Fruit fly (Drosophila melanogaster) whole organism, prepupa: Measurements from ENCODE around the gene CG2983.

Source experiments
- Blimp-1 ChIP-seq: fragments of 200-800 bp; sonication (Bioruptor generic); optimal IDR thresholded peaks from 3 replicates; lab custom pipeline; 2017; ENCODE audit warnings: missing biosample characterization, missing genetic modification characterization, mild to moderate bottlenecking, moderate library complexity, missing genetic modification reagents
- CG10631 ChIP-seq: fragments of 200-800 bp; sonication (Bioruptor generic); optimal IDR thresholded peaks from 2 replicates; lab custom pipeline; 2016; ENCODE audit warnings: missing biosample characterization, missing genetic modification characterization
- CG11294 ChIP-seq: fragments of 200-800 bp; sonication (Bioruptor generic); IDR thresholded peaks from 2 replicates; pipeline ENCODE4 v1.3.6; 2022; ENCODE audit warnings: missing biosample characterization, missing genetic modification characterization
- CG11762 ChIP-seq: fragments of 200-800 bp; sonication (Bioruptor generic); optimal IDR thresholded peaks from 3 replicates; lab custom pipeline; 2016; ENCODE audit warnings: missing biosample characterization, missing genetic modification characterization; ENCODE audit not compliant: insufficient read depth
- CG1621 ChIP-seq: fragments of 200-800 bp; sonication (Bioruptor generic); optimal IDR thresholded peaks from 3 replicates; lab custom pipeline; 2018; ENCODE audit warnings: missing biosample characterization, mild to moderate bottlenecking, missing genetic modification characterization
- CG3032 ChIP-seq: fragments of 200-800 bp; optimal IDR thresholded peaks from 2 replicates; lab custom pipeline; 2019; ENCODE audit warnings: missing biosample characterization, mild to moderate bottlenecking, missing genetic modification characterization, moderate library complexity
- CG31627 ChIP-seq: fragments of 200-800 bp; sonication (Bioruptor generic); optimal IDR thresholded peaks from 3 replicates; lab custom pipeline; 2016; ENCODE audit warnings: missing biosample characterization, missing genetic modification characterization
- CG32006 ChIP-seq: fragments of 200-800 bp; sonication (Bioruptor generic); optimal IDR thresholded peaks from 3 replicates; lab custom pipeline; 2017; ENCODE audit warnings: missing biosample characterization, mild to moderate bottlenecking, missing genetic modification characterization
- CG3919 ChIP-seq: fragments of 200-800 bp; sonication (Bioruptor generic); optimal IDR thresholded peaks from 3 replicates; lab custom pipeline; 2016; ENCODE audit warnings: missing biosample characterization, missing genetic modification characterization
- CG4318 ChIP-seq: fragments of 200-800 bp; sonication (Bioruptor generic); optimal IDR thresholded peaks from 3 replicates; lab custom pipeline; 2017; ENCODE audit warnings: missing biosample characterization, mild to moderate bottlenecking, missing genetic modification characterization
- CG6163 ChIP-seq: fragments of 200-800 bp; sonication (Bioruptor generic); IDR thresholded peaks from 3 replicates; pipeline ENCODE4 v1.3.6; 2022; ENCODE audit warnings: missing biosample characterization, missing genetic modification characterization
- CG6276 ChIP-seq: fragments of 200-800 bp; sonication (Bioruptor generic); optimal IDR thresholded peaks from 2 replicates; lab custom pipeline; 2017; ENCODE audit warnings: missing biosample characterization, mild to moderate bottlenecking, missing genetic modification characterization
- CG6792 ChIP-seq: fragments of 200-800 bp; sonication (Bioruptor generic); optimal IDR thresholded peaks from 3 replicates; lab custom pipeline; 2016; ENCODE audit warnings: missing biosample characterization, missing genetic modification characterization
- CG6808 ChIP-seq: fragments of 200-800 bp; sonication (Bioruptor generic); optimal IDR thresholded peaks from 3 replicates; lab custom pipeline; 2017; ENCODE audit warnings: missing biosample characterization, missing genetic modification characterization, mild to moderate bottlenecking, moderate library complexity, missing genetic modification reagents
- CG6854 ChIP-seq: fragments of 200-800 bp; sonication (Bioruptor generic); optimal IDR thresholded peaks from 2 replicates; lab custom pipeline; 2017; ENCODE audit warnings: missing biosample characterization, mild to moderate bottlenecking, missing genetic modification characterization
- CG7368 ChIP-seq: fragments of 200-800 bp; sonication (Bioruptor generic); optimal IDR thresholded peaks from 3 replicates; lab custom pipeline; 2016; ENCODE audit warnings: missing biosample characterization, missing genetic modification characterization
- CG8119 ChIP-seq: fragments of 200-800 bp; sonication (Bioruptor generic); IDR thresholded peaks from 3 replicates; pipeline ENCODE4 v1.3.6; 2022; ENCODE audit warnings: missing biosample characterization, missing genetic modification characterization
- CG8319 ChIP-seq: fragments of 200-800 bp; sonication (Bioruptor generic); optimal IDR thresholded peaks from 3 replicates; lab custom pipeline; 2016; ENCODE audit warnings: missing biosample characterization, missing genetic modification characterization
- CG8632 ChIP-seq: fragments of 200-800 bp; sonication (Bioruptor generic); optimal IDR thresholded peaks from 3 replicates; lab custom pipeline; 2016; ENCODE audit warnings: missing biosample characterization, missing genetic modification characterization
- CG9139 ChIP-seq: fragments of 200-800 bp; sonication (Bioruptor generic); optimal IDR thresholded peaks from 3 replicates; lab custom pipeline; 2017; ENCODE audit warnings: missing biosample characterization, mild to moderate bottlenecking, missing genetic modification characterization
- Eip93F ChIP-seq: fragments of 200-800 bp; sonication (Bioruptor generic); optimal IDR thresholded peaks from 2 replicates; lab custom pipeline; 2016; ENCODE audit warnings: missing biosample characterization, mild to moderate bottlenecking, missing genetic modification characterization
- Ets21C ChIP-seq: fragments of 200-800 bp; sonication (Bioruptor generic); optimal IDR thresholded peaks from 3 replicates; lab custom pipeline; 2016; ENCODE audit warnings: missing biosample characterization, missing genetic modification characterization
- Gug ChIP-seq: fragments of 200-800 bp; sonication (Bioruptor generic); IDR thresholded peaks from 2 replicates; pipeline ENCODE4 v1.3.6; 2022; ENCODE audit warnings: missing biosample characterization, missing genetic modification characterization
- Hr38 ChIP-seq: sonication (Bioruptor generic); optimal IDR thresholded peaks from 2 replicates; lab custom pipeline; 2016; ENCODE audit warnings: missing biosample characterization, missing genetic modification characterization
- Hr39 ChIP-seq: fragments of 200-800 bp; sonication (Bioruptor generic); optimal IDR thresholded peaks from 2 replicates; lab custom pipeline; 2016; ENCODE audit warnings: missing biosample characterization, missing genetic modification characterization
- Hr4 ChIP-seq: fragments of 200-800 bp; sonication (Bioruptor generic); optimal IDR thresholded peaks from 3 replicates; lab custom pipeline; 2016; ENCODE audit warnings: missing biosample characterization, missing genetic modification characterization
- Lpt ChIP-seq: fragments of 200-800 bp; sonication (Bioruptor generic); optimal IDR thresholded peaks from 3 replicates; lab custom pipeline; 2016; ENCODE audit warnings: missing biosample characterization, missing genetic modification characterization
- Met ChIP-seq: fragments of 200-800 bp; sonication (Bioruptor generic); optimal IDR thresholded peaks from 3 replicates; lab custom pipeline; 2016; ENCODE audit warnings: missing biosample characterization, missing genetic modification characterization
- OdsH ChIP-seq: fragments of 200-800 bp; sonication (Bioruptor generic); optimal IDR thresholded peaks from 3 replicates; lab custom pipeline; 2016; ENCODE audit warnings: missing biosample characterization, missing genetic modification characterization
- Smox ChIP-seq: fragments of 200-800 bp; sonication (Bioruptor generic); optimal IDR thresholded peaks from 3 replicates; lab custom pipeline; 2016; ENCODE audit warnings: missing biosample characterization, missing genetic modification characterization
- Sox102F ChIP-seq: fragments of 200-800 bp; sonication (Bioruptor generic); optimal IDR thresholded peaks from 2 replicates; lab custom pipeline; 2016; ENCODE audit warnings: missing biosample characterization, mild to moderate bottlenecking, missing genetic modification characterization
- Sox14 ChIP-seq: fragments of 200-800 bp; sonication (Bioruptor generic); optimal IDR thresholded peaks from 3 replicates; lab custom pipeline; 2016; ENCODE audit warnings: missing biosample characterization, missing genetic modification characterization
- achi ChIP-seq: fragments of 200-800 bp; sonication (Bioruptor generic); optimal IDR thresholded peaks from 3 replicates; lab custom pipeline; 2016; ENCODE audit warnings: missing biosample characterization, missing genetic modification characterization
- acj6 ChIP-seq: fragments of 200-800 bp; sonication (Bioruptor generic); optimal IDR thresholded peaks from 3 replicates; lab custom pipeline; 2016; ENCODE audit warnings: missing biosample characterization, missing genetic modification characterization
- cyc ChIP-seq: fragments of 200-800 bp; sonication (Bioruptor generic); optimal IDR thresholded peaks from 3 replicates; lab custom pipeline; 2016; ENCODE audit warnings: missing biosample characterization, missing genetic modification characterization
- dac ChIP-seq: fragments of 200-800 bp; sonication (Bioruptor generic); optimal IDR thresholded peaks from 2 replicates; lab custom pipeline; 2017; ENCODE audit warnings: missing biosample characterization, mild to moderate bottlenecking, missing genetic modification characterization
- dsx ChIP-seq: fragments of 200-800 bp; optimal IDR thresholded peaks from 3 replicates; lab custom pipeline; 2019; ENCODE audit warnings: missing biosample characterization, mild to moderate bottlenecking, missing genetic modification characterization, moderate library complexity; ENCODE audit not compliant: poor library complexity, severe bottlenecking
- eg ChIP-seq: fragments of 200-800 bp; sonication (Bioruptor generic); IDR thresholded peaks from 3 replicates; pipeline ENCODE4 v1.3.6; 2022; ENCODE audit warnings: missing biosample characterization, missing genetic modification characterization
- esn ChIP-seq: fragments of 200-800 bp; sonication (Bioruptor generic); optimal IDR thresholded peaks from 2 replicates; lab custom pipeline; 2016; ENCODE audit warnings: missing biosample characterization, mild to moderate bottlenecking, missing genetic modification characterization, moderate library complexity
- fd59A ChIP-seq: fragments of 200-800 bp; sonication (Bioruptor generic); optimal IDR thresholded peaks from 2 replicates; lab custom pipeline; 2017; ENCODE audit warnings: missing biosample characterization, mild to moderate bottlenecking, missing genetic modification characterization, missing genetic modification reagents
- fd85E ChIP-seq: fragments of 200-800 bp; sonication (Bioruptor generic); optimal IDR thresholded peaks from 3 replicates; lab custom pipeline; 2016; ENCODE audit warnings: missing biosample characterization, missing genetic modification characterization
- fkh ChIP-seq: fragments of 200-800 bp; sonication (Bioruptor generic); optimal IDR thresholded peaks from 3 replicates; lab custom pipeline; 2017; ENCODE audit warnings: missing biosample characterization, mild to moderate bottlenecking, missing genetic modification characterization, moderate library complexity
- lz ChIP-seq: fragments of 200-800 bp; sonication (Bioruptor generic); optimal IDR thresholded peaks from 3 replicates; lab custom pipeline; 2016; ENCODE audit warnings: missing biosample characterization, missing genetic modification characterization
- net ChIP-seq: fragments of 200-800 bp; sonication (Bioruptor generic); optimal IDR thresholded peaks from 3 replicates; lab custom pipeline; 2016; ENCODE audit warnings: missing biosample characterization, missing genetic modification characterization
- pdm3 ChIP-seq: fragments of 200-800 bp; sonication (Bioruptor generic); optimal IDR thresholded peaks from 3 replicates; lab custom pipeline; 2016; ENCODE audit warnings: missing biosample characterization, missing genetic modification characterization
- salr ChIP-seq, 2 experiments: fragments of 200-800 bp; sonication (Bioruptor generic); optimal IDR thresholded peaks; 3 replicates each; lab custom pipeline; 2016 to 2018; ENCODE audit warnings: missing biosample characterization in 2 of 2, missing genetic modification characterization in 2 of 2, mild to moderate bottlenecking in 1 of 2
- ss ChIP-seq, 2 experiments: fragments of 200-800 bp; sonication (Bioruptor generic); optimal IDR thresholded peaks; 2 replicates in 1 of 2; 3 replicates in 1 of 2; lab custom pipeline; 2017 to 2018; ENCODE audit warnings: mild to moderate bottlenecking in 2 of 2, missing biosample characterization in 2 of 2, missing genetic modification characterization in 2 of 2, moderate library complexity in 1 of 2
- svp ChIP-seq: fragments of 200-800 bp; sonication (Bioruptor generic); peaks from one replicate; lab custom pipeline; 2016; ENCODE audit warnings: missing biosample characterization, missing genetic modification characterization
- topi ChIP-seq: fragments of 200-800 bp; sonication (Bioruptor generic); optimal IDR thresholded peaks from 3 replicates; lab custom pipeline; 2016; ENCODE audit warnings: missing biosample characterization, missing genetic modification characterization
- vri ChIP-seq: fragments of 200-800 bp; sonication (Bioruptor generic); optimal IDR thresholded peaks from 3 replicates; lab custom pipeline; 2016; ENCODE audit warnings: missing biosample characterization, mild to moderate bottlenecking, missing genetic modification characterization

Gene CG2983

dm6 chr2L:2857862-2858734 lies 10.7 kb downstream of the CG2983 start:
- TF ChIP-seq Sox14 (peak; percentile 16), CG6854 (GFP tag; lab: Kevin White, UChicago) (no peak), topi (GFP tag; lab: Kevin White, UChicago) (peak; percentile 33), esn (GFP tag; lab: Kevin White, UChicago) (peak; percentile 44), CG8319 (GFP tag; lab: Kevin White, UChicago) (peak; percentile 11), CG31627 (GFP tag; lab: Kevin White, UChicago) (peak; percentile 24), dac (GFP tag; lab: Kevin White, UChicago) (peak; percentile 66), CG32006 (GFP tag; lab: Kevin White, UChicago) (peak; percentile 84), CG6808 (GFP tag; lab: Kevin White, UChicago) (peak; percentile 42), CG3032 (tag; lab: Kevin White, UChicago) (no peak), CG7368 (GFP tag; lab: Kevin White, UChicago) (no peak), eg (peak; percentile 88), CG3919 (GFP tag; lab: Kevin White, UChicago) (peak; percentile 77), Hr4 (GFP tag; lab: Kevin White, UChicago) (peak; percentile 74), fkh (peak; percentile 92), CG8119 (peak; percentile 88), Sox102F (GFP tag; lab: Kevin White, UChicago) (peak; percentile 39), Ets21C (no peak), CG10631 (GFP tag; lab: Kevin White, UChicago) (peak; percentile 42), CG6163 (GFP tag; lab: Robert Waterston, UW) (peak; percentile 75), salr (GFP tag; optimal IDR thresholded peaks at IDR 0.05; lab: Kevin White, UChicago) (peak in 1 of 2 experiments; percentile 43), ss (GFP tag; optimal IDR thresholded peaks at IDR 0.05; lab: Kevin White, UChicago) (peak; percentile 23 to 47), acj6 (peak; percentile 69), CG4318 (GFP tag; lab: Kevin White, UChicago) (peak; percentile 67), CG9139 (GFP tag; lab: Kevin White, UChicago) (no peak), vri (peak; percentile 47), pdm3 (peak; percentile 47), achi (GFP tag; lab: Kevin White, UChicago) (peak; percentile 66), fd85E (GFP tag; lab: Kevin White, UChicago) (no peak), Eip93F (GFP tag; lab: Kevin White, UChicago) (no peak), fd59A (GFP tag; lab: Kevin White, UChicago) (no peak), CG11762 (GFP tag; lab: Kevin White, UChicago) (peak; percentile 36), cyc (GFP tag; lab: Kevin White, UChicago) (no peak), CG6792 (GFP tag; lab: Kevin White, UChicago) (peak; percentile 52), Met (GFP tag; lab: Kevin White, UChicago) (peak; percentile 46), Lpt (GFP tag; lab: Kevin White, UChicago) (peak; percentile 68), CG8632 (peak; percentile 55), Hr38 (no peak), CG1621 (tag; lab: Kevin White, UChicago) (no peak), Gug (GFP tag; lab: Robert Waterston, UW) (peak; percentile 70), Smox (GFP tag; lab: Kevin White, UChicago) (peak; percentile 50), Hr39 (GFP tag; lab: Kevin White, UChicago) (peak; percentile 20), dsx (GFP tag; lab: Kevin White, UChicago) (no peak), svp (peak; percentile 78), Blimp-1 (GFP tag; lab: Kevin White, UChicago) (peak; percentile 61), CG6276 (GFP tag; lab: Kevin White, UChicago) (peak; percentile 87), OdsH (GFP tag; lab: Kevin White, UChicago) (peak; percentile 54), lz (GFP tag; lab: Kevin White, UChicago) (peak; percentile 17), net (GFP tag; lab: Kevin White, UChicago) (peak; percentile 78), CG11294 (GFP tag; lab: Robert Waterston, UW) (peak; percentile 44; the same call in 1 of the 2 replicates)
